Fruit fly (Drosophila melanogaster) whole organism, embryonic: Measurements from ENCODE around the gene Cap-D2.

Experiments
- Adf1 ChIP-seq: fragments of 200-800 bp; sonication (Bioruptor generic); IDR thresholded peaks from 2 replicates; pipeline ENCODE4 v1.3.6; 2022; ENCODE audit warnings: missing biosample characterization, missing genetic modification characterization
- CG10366 ChIP-seq: fragments of 200-800 bp; sonication (Bioruptor generic); IDR thresholded peaks from 2 replicates; pipeline ENCODE4 v1.3.6; 2022; ENCODE audit warnings: missing biosample characterization, missing genetic modification characterization
- CG12104 ChIP-seq: fragments of 200-800 bp; sonication (Bioruptor generic); optimal IDR thresholded peaks from 3 replicates; lab custom pipeline; 2016; ENCODE audit warnings: missing biosample characterization, missing genetic modification characterization
- CG12391 ChIP-seq: fragments of 200-800 bp; sonication (Bioruptor generic); optimal IDR thresholded peaks from 3 replicates; lab custom pipeline; 2018; ENCODE audit warnings: missing biosample characterization, mild to moderate bottlenecking, missing genetic modification characterization, moderate library complexity
- CG12769 ChIP-seq: fragments of 200-800 bp; sonication (Bioruptor generic); optimal IDR thresholded peaks from 2 replicates; lab custom pipeline; 2019; ENCODE audit warnings: missing biosample characterization, mild to moderate bottlenecking, missing genetic modification characterization, moderate library complexity
- CG13775 ChIP-seq: fragments of 200-800 bp; sonication (Bioruptor generic); optimal IDR thresholded peaks from 3 replicates; lab custom pipeline; 2017; ENCODE audit warnings: missing biosample characterization, mild to moderate bottlenecking, missing genetic modification characterization
- CG14860 ChIP-seq: fragments of 200-800 bp; sonication (Bioruptor generic); IDR thresholded peaks from 3 replicates; pipeline ENCODE4 v1.3.6; 2022; ENCODE audit warnings: missing biosample characterization, missing genetic modification characterization; ENCODE audit not compliant: partially characterized antibody
- CG15514 ChIP-seq: fragments of 200-800 bp; sonication (Bioruptor generic); optimal IDR thresholded peaks from 3 replicates; lab custom pipeline; 2017; ENCODE audit warnings: missing biosample characterization, missing genetic modification characterization, mild to moderate bottlenecking, moderate library complexity, missing genetic modification reagents
- CG1603 ChIP-seq: fragments of 200-800 bp; sonication (Bioruptor generic); optimal IDR thresholded peaks from 2 replicates; lab custom pipeline; 2019; ENCODE audit warnings: missing biosample characterization, mild to moderate bottlenecking, missing genetic modification characterization, moderate library complexity
- CG16813 ChIP-seq: fragments of 200-800 bp; sonication (Bioruptor generic); IDR thresholded peaks from 3 replicates; pipeline ENCODE4 v1.3.6; 2022; ENCODE audit warnings: missing biosample characterization, missing genetic modification characterization; ENCODE audit not compliant: partially characterized antibody
- CG34224 ChIP-seq: fragments of 200-800 bp; sonication (Bioruptor generic); IDR thresholded peaks from 3 replicates; pipeline ENCODE4 v1.3.6; 2022; ENCODE audit warnings: missing biosample characterization, missing genetic modification characterization; ENCODE audit not compliant: partially characterized antibody
- CG34376 ChIP-seq: fragments of 200-800 bp; sonication (Bioruptor generic); optimal IDR thresholded peaks from 2 replicates; lab custom pipeline; 2018; ENCODE audit warnings: missing biosample characterization, mild to moderate bottlenecking, missing genetic modification characterization
- CG3995 ChIP-seq: fragments of 200-800 bp; sonication (Bioruptor generic); optimal IDR thresholded peaks from 3 replicates; lab custom pipeline; 2016; ENCODE audit warnings: missing biosample characterization, missing genetic modification characterization
- CG4360 ChIP-seq: fragments of 200-800 bp; sonication (Bioruptor generic); IDR thresholded peaks from 2 replicates; pipeline ENCODE4 v1.3.6; 2022; ENCODE audit warnings: missing biosample characterization, missing genetic modification characterization
- CG8924 ChIP-seq: fragments of 200-800 bp; optimal IDR thresholded peaks from 3 replicates; lab custom pipeline; 2019; ENCODE audit warnings: missing biosample characterization, mild to moderate bottlenecking, missing genetic modification characterization, moderate library complexity
- Dbx ChIP-seq: fragments of 200-800 bp; sonication (Bioruptor generic); IDR thresholded peaks from 3 replicates; pipeline ENCODE4 v1.3.6; 2022; ENCODE audit warnings: missing biosample characterization, missing genetic modification characterization
- Dp ChIP-seq: fragments of 200-800 bp; sonication (Bioruptor generic); optimal IDR thresholded peaks from 2 replicates; lab custom pipeline; 2018; ENCODE audit warnings: missing biosample characterization, mild to moderate bottlenecking, missing genetic modification characterization, moderate library complexity
- E2f2 ChIP-seq: fragments of 200-800 bp; sonication (Bioruptor generic); IDR thresholded peaks from 2 replicates; pipeline ENCODE4 v1.3.6; 2022; ENCODE audit warnings: missing biosample characterization, missing genetic modification characterization
- GATAe ChIP-seq: fragments of 200-800 bp; sonication (Bioruptor generic); conservative IDR thresholded peaks from 2 replicates; pipeline ENCODE4 v1.3.6; 2022; ENCODE audit warnings: missing biosample characterization, missing genetic modification characterization
- HLH4C ChIP-seq: fragments of 200-800 bp; sonication (Bioruptor generic); IDR thresholded peaks from 3 replicates; pipeline ENCODE4 v1.3.6; 2022; ENCODE audit warnings: missing biosample characterization, missing genetic modification characterization; ENCODE audit not compliant: partially characterized antibody
- HmgZ ChIP-seq: fragments of 200-800 bp; sonication (Bioruptor generic); optimal IDR thresholded peaks from 2 replicates; lab custom pipeline; 2018; ENCODE audit warnings: missing biosample characterization, mild to moderate bottlenecking, missing genetic modification characterization
- Hmx ChIP-seq: fragments of 200-800 bp; sonication (Bioruptor generic); optimal IDR thresholded peaks from 2 replicates; lab custom pipeline; 2016; ENCODE audit warnings: missing biosample characterization, missing genetic modification characterization
- MESR4 ChIP-seq: fragments of 200-800 bp; sonication (Bioruptor generic); optimal IDR thresholded peaks from 2 replicates; lab custom pipeline; 2018; ENCODE audit warnings: missing biosample characterization, mild to moderate bottlenecking, missing genetic modification characterization, moderate library complexity
- Mad ChIP-seq: fragments of 200-800 bp; sonication (Bioruptor generic); optimal IDR thresholded peaks from 2 replicates; lab custom pipeline; 2016; ENCODE audit warnings: missing biosample characterization, missing genetic modification characterization
- Nf-YB ChIP-seq: fragments of 200-800 bp; sonication (Bioruptor generic); optimal IDR thresholded peaks from 3 replicates; lab custom pipeline; 2019; ENCODE audit warnings: missing biosample characterization, mild to moderate bottlenecking, missing genetic modification characterization, moderate library complexity
- Oli ChIP-seq: fragments of 200-800 bp; sonication (Bioruptor generic); optimal IDR thresholded peaks from 2 replicates; lab custom pipeline; 2018; ENCODE audit warnings: missing biosample characterization, mild to moderate bottlenecking, missing genetic modification characterization, moderate library complexity
- Sin3A ChIP-seq: fragments of >200 bp; optimal IDR thresholded peaks from 2 replicates; lab custom pipeline; 2018
- TFAM ChIP-seq: fragments of 200-800 bp; sonication (Bioruptor generic); optimal IDR thresholded peaks from 2 replicates; lab custom pipeline; 2017; ENCODE audit warnings: missing biosample characterization, missing genetic modification characterization, inconsistent platforms
- Xrp1 ChIP-seq: fragments of 200-800 bp; sonication (Bioruptor generic); IDR thresholded peaks from 2 replicates; pipeline ENCODE4 v1.3.6; 2022; ENCODE audit warnings: missing biosample characterization, missing genetic modification characterization
- abd-A ChIP-seq: fragments of 200-800 bp; sonication (Bioruptor generic); optimal IDR thresholded peaks from 3 replicates; lab custom pipeline; 2019; ENCODE audit warnings: missing biosample characterization, mild to moderate bottlenecking, missing genetic modification characterization, moderate library complexity
- bbx ChIP-seq: fragments of 200-800 bp; sonication (Bioruptor generic); IDR thresholded peaks from 2 replicates; pipeline ENCODE4 v1.3.6; 2022; ENCODE audit warnings: missing biosample characterization, missing genetic modification characterization; ENCODE audit not compliant: partially characterized antibody
- bcd ChIP-seq: fragments of 200-800 bp; sonication (Bioruptor generic); optimal IDR thresholded peaks from 2 replicates; lab custom pipeline; 2017; ENCODE audit warnings: missing biosample characterization, mild to moderate bottlenecking, missing genetic modification characterization
- br ChIP-seq: fragments of >200 bp; optimal IDR thresholded peaks from 2 replicates; lab custom pipeline; 2017
- bsh ChIP-seq, 2 experiments: fragments of 200-800 bp; sonication (Bioruptor generic); optimal IDR thresholded peaks; 2 replicates each; lab custom pipeline; 2017 to 2018; ENCODE audit warnings: mild to moderate bottlenecking in 2 of 2, missing biosample characterization in 2 of 2, missing genetic modification characterization in 2 of 2, moderate library complexity in 1 of 2
- chinmo ChIP-seq: fragments of 200-800 bp; sonication (Bioruptor generic); IDR thresholded peaks from 4 replicates; pipeline ENCODE4 v1.3.6; 2022; ENCODE audit warnings: missing biosample characterization, missing genetic modification characterization; ENCODE audit not compliant: partially characterized antibody
- crc ChIP-seq: fragments of 200-800 bp; sonication (Bioruptor generic); optimal IDR thresholded peaks from 2 replicates; lab custom pipeline; 2016; ENCODE audit warnings: missing biosample characterization, missing genetic modification characterization
- crol ChIP-seq: fragments of 200-800 bp; sonication (Bioruptor generic); IDR thresholded peaks from 2 replicates; pipeline ENCODE4 v1.3.6; 2022; ENCODE audit warnings: missing biosample characterization, missing genetic modification characterization
- gro ChIP-seq: fragments of 200-800 bp; sonication (Bioruptor generic); optimal IDR thresholded peaks from 2 replicates; lab custom pipeline; 2016; ENCODE audit warnings: missing biosample characterization, missing genetic modification characterization
- insv ChIP-seq, 2 experiments: fragments of 200-800 bp; sonication (Bioruptor generic); optimal IDR thresholded peaks; 3 replicates each; lab custom pipeline; 2016 to 2018; ENCODE audit warnings: missing biosample characterization in 2 of 2, missing genetic modification characterization in 2 of 2
- mirr ChIP-seq: fragments of 200-800 bp; sonication (Bioruptor generic); optimal IDR thresholded peaks from 3 replicates; lab custom pipeline; 2018; ENCODE audit warnings: missing biosample characterization, mild to moderate bottlenecking, missing genetic modification characterization
- nom ChIP-seq: fragments of 200-800 bp; sonication (Bioruptor generic); optimal IDR thresholded peaks from 2 replicates; lab custom pipeline; 2017; ENCODE audit warnings: missing biosample characterization, missing genetic modification characterization, mild to moderate bottlenecking, moderate library complexity, missing genetic modification reagents
- pzg ChIP-seq: fragments of 200-800 bp; sonication (Bioruptor generic); optimal IDR thresholded peaks from 3 replicates; lab custom pipeline; 2018; ENCODE audit warnings: missing biosample characterization, mild to moderate bottlenecking, missing genetic modification characterization, moderate library complexity
- scrt ChIP-seq: fragments of 200-800 bp; sonication (Bioruptor generic); optimal IDR thresholded peaks from 2 replicates; lab custom pipeline; 2018; ENCODE audit warnings: missing biosample characterization, mild to moderate bottlenecking, missing genetic modification characterization, moderate library complexity
- sens-2 ChIP-seq: fragments of 200-800 bp; sonication (Bioruptor generic); IDR thresholded peaks from 2 replicates; pipeline ENCODE4 v1.3.6; 2022; ENCODE audit warnings: missing biosample characterization, missing genetic modification characterization
- shn ChIP-seq: fragments of 200-800 bp; sonication (Bioruptor generic); optimal IDR thresholded peaks from 3 replicates; lab custom pipeline; 2016; ENCODE audit warnings: missing biosample characterization, missing genetic modification characterization
- sisA ChIP-seq: fragments of 200-800 bp; sonication (Bioruptor generic); IDR thresholded peaks from 2 replicates; pipeline ENCODE4 v1.3.6; 2022; ENCODE audit warnings: missing biosample characterization, missing genetic modification characterization
- slbo ChIP-seq: fragments of 200-800 bp; sonication (Bioruptor generic); IDR thresholded peaks from 2 replicates; pipeline ENCODE4 v1.3.6; 2022; ENCODE audit warnings: missing biosample characterization, missing genetic modification characterization
- trem ChIP-seq: fragments of 200-800 bp; optimal IDR thresholded peaks from 3 replicates; lab custom pipeline; 2019; ENCODE audit warnings: missing biosample characterization, mild to moderate bottlenecking, missing genetic modification characterization, moderate library complexity
- zfh2 ChIP-seq: fragments of 200-800 bp; sonication (Bioruptor generic); optimal IDR thresholded peaks from 2 replicates; lab custom pipeline; 2016; ENCODE audit warnings: missing biosample characterization, missing genetic modification characterization

Gene Cap-D2

DNA sequence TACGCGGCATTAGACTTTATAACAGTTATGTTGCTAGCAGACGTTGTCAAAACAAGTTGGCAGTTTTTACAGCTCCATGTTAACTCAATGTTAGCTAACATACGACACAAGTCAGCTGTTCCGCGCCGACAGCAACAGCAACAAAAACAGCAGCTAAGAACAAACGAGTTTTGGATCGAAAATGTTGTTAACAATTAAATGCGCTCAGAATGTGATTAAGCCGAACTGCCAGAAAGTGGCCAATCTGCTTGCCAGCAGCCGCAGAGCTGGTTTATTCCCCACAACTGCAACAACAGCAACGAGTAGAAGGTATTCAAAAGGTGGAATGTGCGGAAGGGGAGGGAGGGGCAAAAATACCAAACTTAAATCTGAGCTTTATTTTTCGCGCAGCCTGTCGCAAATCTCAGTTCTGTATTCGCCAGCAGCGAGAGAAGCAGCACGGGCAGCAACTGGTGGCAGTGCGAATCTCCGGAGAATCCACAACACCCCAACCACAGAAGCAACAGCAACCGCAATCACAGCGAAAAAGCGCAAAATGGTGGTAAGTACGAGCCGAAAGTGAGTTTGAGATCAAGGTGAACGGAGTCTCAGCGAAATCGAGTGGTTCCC is 47.7 kb downstream of the Cap-D2 start, which contains the start of gene Pcd (continued):
- no peak for TF ChIP-seq Oli (tag; lab: Kevin White, UChicago)
- TF ChIP-seq zfh2 (GFP tag; lab: Kevin White, UChicago): no peak
- peak; percentile 7 for TF ChIP-seq mirr (GFP tag; lab: Kevin White, UChicago)
- peak; percentile 7 for TF ChIP-seq Sin3A
- no peak for TF ChIP-seq sisA (GFP tag; lab: Robert Waterston, UW)
- TF ChIP-seq pzg (GFP tag; lab: Kevin White, UChicago): peak; percentile 50
- no peak for TF ChIP-seq Nf-YB (GFP tag; lab: Kevin White, UChicago)
- TF ChIP-seq Mad (GFP tag; lab: Kevin White, UChicago): no peak
- no peak for TF ChIP-seq TFAM (GFP tag; lab: Kevin White, UChicago)
- no peak for TF ChIP-seq Hmx (GFP tag; lab: Kevin White, UChicago)
- TF ChIP-seq slbo (GFP tag; lab: Robert Waterston, UW): no peak
- no peak for TF ChIP-seq CG12391
- peak; percentile 88 for TF ChIP-seq Dp (GFP tag; lab: Kevin White, UChicago)
- no peak for TF ChIP-seq crc
- peak; percentile 71 for TF ChIP-seq CG12769 (tag; lab: Kevin White, UChicago)
- TF ChIP-seq insv (GFP tag; optimal IDR thresholded peaks at IDR 0.05; lab: Kevin White, UChicago): peak in 1 of 2 experiments; percentile 46
- TF ChIP-seq CG1603: peak; percentile 30
- peak; percentile 91 for TF ChIP-seq E2f2 (GFP tag; lab: Robert Waterston, UW)
- peak; percentile 31; the same call in 1 of the 2 replicates for TF ChIP-seq bbx (GFP tag; lab: Robert Waterston, UW)
- no peak for TF ChIP-seq CG12104 (GFP tag; lab: Kevin White, UChicago)
- TF ChIP-seq nom (GFP tag; lab: Kevin White, UChicago): peak; percentile 52
- TF ChIP-seq CG4360 (GFP tag; lab: Robert Waterston, UW): peak; percentile 63
- no peak for TF ChIP-seq CG16813 (GFP tag; lab: Robert Waterston, UW)
- no peak for TF ChIP-seq shn (GFP tag; lab: Kevin White, UChicago)
- 0 out of 3 replicates have a peak, but pooled peaks have one; percentile 39 for TF ChIP-seq Dbx (GFP tag; lab: Robert Waterston, UW)
- TF ChIP-seq CG13775 (GFP tag; lab: Kevin White, UChicago): no peak
- 0 out of 3 replicates have a peak, but pooled peaks have one; percentile 36 for TF ChIP-seq HLH4C (GFP tag; lab: Robert Waterston, UW)
- peak; percentile 14 for TF ChIP-seq CG3995 (GFP tag; lab: Kevin White, UChicago)
- TF ChIP-seq bsh (GFP tag; optimal IDR thresholded peaks at IDR 0.05; lab: Kevin White, UChicago): peak in 1 of 2 experiments; percentile 24
- no peak for TF ChIP-seq CG10366 (GFP tag; lab: Robert Waterston, UW)
- no peak for TF ChIP-seq CG14860 (GFP tag; lab: Robert Waterston, UW)
- TF ChIP-seq CG34224 (GFP tag; lab: Robert Waterston, UW): peak; percentile 49; the same call in 1 of the 3 replicates
- peak; percentile 96 for TF ChIP-seq chinmo (GFP tag; lab: Robert Waterston, UW)
- peak; percentile 90 for TF ChIP-seq scrt (GFP tag; lab: Kevin White, UChicago)
- TF ChIP-seq bcd (GFP tag; lab: Kevin White, UChicago): no peak
- peak; percentile 77 for TF ChIP-seq CG15514 (GFP tag; lab: Kevin White, UChicago)
- peak; percentile 42; the same call in 1 of the 2 replicates for TF ChIP-seq Adf1
- peak; percentile 99 for TF ChIP-seq trem
- TF ChIP-seq CG8924 (tag; lab: Kevin White, UChicago): peak; percentile 70
- no peak for TF ChIP-seq GATAe (GFP tag; lab: Robert Waterston, UW)
- TF ChIP-seq MESR4 (GFP tag; lab: Kevin White, UChicago): peak; percentile 56
- no peak for TF ChIP-seq Xrp1 (GFP tag; lab: Robert Waterston, UW)
- peak; percentile 91 for TF ChIP-seq crol (GFP tag; lab: Robert Waterston, UW)
- TF ChIP-seq br: no peak
- TF ChIP-seq HmgZ: peak; percentile 7
- peak; percentile 9 for TF ChIP-seq gro (GFP tag; lab: Kevin White, UChicago)
- peak; percentile 48 for TF ChIP-seq abd-A (tag; lab: Kevin White, UChicago)
- TF ChIP-seq sens-2 (GFP tag; lab: Robert Waterston, UW): 0 out of 2 replicates have a peak, but pooled peaks have one; percentile 29
- TF ChIP-seq CG34376: peak; percentile 43
